Worm (Caenorhabditis elegans): ENCODE measurements around the gene Y55F3AM.5.

Y55F3AM.5 gene

ce11 chrIV:959221-959620, 39.8 kb upstream of the Y55F3AM.5 start, which contains the start of gene plx-1:
Gene plx-1, plus strand, starts transcription at chrIV:959521.
- TF ChIP-seq cnd-1 (tag; optimal IDR thresholded peaks at IDR 0.05), result no peak
- no peak for TF ChIP-seq sptf-1 (tag; optimal IDR thresholded peaks at IDR 0.05)
- TF ChIP-seq unc-120 (tag; optimal IDR thresholded peaks at IDR 0.05; ENCODE audit: poor library complexity, severe bottlenecking), result no peak
- no peak for TF ChIP-seq unc-39 (tag; optimal IDR thresholded peaks at IDR 0.05)
- no peak for TF ChIP-seq unc-62 (GFP tag; optimal IDR thresholded peaks at IDR 0.05)
- TF ChIP-seq lin-13 (tag; optimal IDR thresholded peaks at IDR 0.05), result no peak
- no peak for TF ChIP-seq nhr-12 (tag; optimal IDR thresholded peaks at IDR 0.05)
- no peak for TF ChIP-seq snpc-4 (tag; optimal IDR thresholded peaks at IDR 0.05)
- TF ChIP-seq hlh-1 (tag; optimal IDR thresholded peaks at IDR 0.05), result no peak
- TF ChIP-seq ceh-83 (GFP tag; optimal IDR thresholded peaks at IDR 0.05), result no peak
- TF ChIP-seq ces-1 (GFP tag; optimal IDR thresholded peaks at IDR 0.05), result no peak
- TF ChIP-seq mab-5 (tag; optimal IDR thresholded peaks at IDR 0.05), result no peak
- no peak for TF ChIP-seq flh-1 (GFP tag; optimal IDR thresholded peaks at IDR 0.05)

DNA sequence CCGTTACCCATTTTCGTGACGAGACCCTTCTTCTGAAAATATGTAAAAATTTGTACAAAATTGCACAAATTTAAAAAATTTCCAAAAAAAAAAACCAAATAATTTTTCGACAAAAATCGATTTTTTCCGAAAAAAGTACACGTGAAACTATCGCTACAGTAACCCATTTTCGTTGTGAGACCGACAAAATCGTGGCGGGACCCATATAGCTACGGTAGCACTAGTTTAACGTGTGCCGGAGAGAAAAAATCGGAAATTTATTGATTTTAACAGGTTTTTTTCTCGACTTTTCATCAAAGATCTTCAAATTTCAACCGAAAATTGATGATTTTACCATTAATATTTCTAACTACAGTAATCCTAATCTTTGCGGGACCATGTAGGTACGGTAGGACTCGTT, 38.8 kb upstream of the Y55F3AM.5 start:
- no peak for TF ChIP-seq blmp-1 (tag; optimal IDR thresholded peaks at IDR 0.05)
- TF ChIP-seq tbx-8 (GFP tag; optimal IDR thresholded peaks at IDR 0.05), result no peak
- TF ChIP-seq nhr-28 (tag; optimal IDR thresholded peaks at IDR 0.05), result no peak
- no peak for TF ChIP-seq unc-120 (tag; optimal IDR thresholded peaks at IDR 0.05; ENCODE audit: poor library complexity, severe bottlenecking)
- no peak for TF ChIP-seq flh-1 (GFP tag; optimal IDR thresholded peaks at IDR 0.05)
- no peak for TF ChIP-seq mls-2 (tag; optimal IDR thresholded peaks at IDR 0.05)
- no peak for TF ChIP-seq lsy-2 (tag; optimal IDR thresholded peaks at IDR 0.05)
- no peak for TF ChIP-seq snpc-4 (tag; optimal IDR thresholded peaks at IDR 0.05)
- no peak for TF ChIP-seq nhr-237 (tag; optimal IDR thresholded peaks at IDR 0.05)
- TF ChIP-seq sem-2 (GFP tag; optimal IDR thresholded peaks at IDR 0.05), result no peak

DNA sequence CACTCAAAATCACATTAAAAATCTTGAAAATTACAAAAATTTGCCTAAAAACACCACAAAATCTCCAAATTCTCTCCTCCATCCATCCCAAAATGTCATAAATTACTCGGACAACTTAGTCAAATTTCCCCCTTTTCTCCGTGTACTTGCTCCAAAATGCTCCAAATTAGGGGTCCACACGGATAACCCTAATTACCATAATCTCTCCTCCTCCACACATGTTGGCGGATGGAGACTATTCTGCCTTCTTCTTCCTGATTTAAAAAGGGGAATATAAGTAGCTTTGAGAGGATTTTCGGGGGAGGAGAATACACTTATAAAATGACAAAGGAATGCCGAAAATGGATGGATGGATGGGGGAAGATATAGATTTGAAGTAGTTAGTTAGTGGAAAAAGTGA, 37.2 kb upstream of the Y55F3AM.5 start:
- peak; percentile 87 for TF ChIP-seq ces-1 (GFP tag; optimal IDR thresholded peaks at IDR 0.05)
- TF ChIP-seq nhr-76 (tag; optimal IDR thresholded peaks at IDR 0.05), result no peak

- TF ChIP-seq drap-1 (GFP tag; optimal IDR thresholded peaks at IDR 0.05) (no peak), lin-13 (tag; optimal IDR thresholded peaks at IDR 0.05) (no peak), snpc-4 (tag; optimal IDR thresholded peaks at IDR 0.05) (no peak), M03D4.4 (tag; optimal IDR thresholded peaks at IDR 0.05) (no peak), lin-32 (GFP tag; optimal IDR thresholded peaks at IDR 0.05) (no peak), flh-1 (GFP tag; optimal IDR thresholded peaks at IDR 0.05) (no peak), ztf-11 (tag; optimal IDR thresholded peaks at IDR 0.05) (no peak), ces-1 (GFP tag; optimal IDR thresholded peaks at IDR 0.05) (no peak), mep-1 (tag; optimal IDR thresholded peaks at IDR 0.05) (no peak), pha-4 (tag; optimal IDR thresholded peaks at IDR 0.05) (no peak), nhr-237 (tag; optimal IDR thresholded peaks at IDR 0.05) (no peak), ham-2 (GFP tag; optimal IDR thresholded peaks at IDR 0.05) (no peak), sptf-1 (tag; optimal IDR thresholded peaks at IDR 0.05) (no peak), lsy-2 (tag; optimal IDR thresholded peaks at IDR 0.05) (no peak), mls-2 (tag; optimal IDR thresholded peaks at IDR 0.05) (no peak), bed-3 (GFP tag; optimal IDR thresholded peaks at IDR 0.05) (no peak), ceh-39 (tag; optimal IDR thresholded peaks at IDR 0.05) (no peak), blmp-1 (tag; optimal IDR thresholded peaks at IDR 0.05) (no peak), ceh-43 (GFP tag; optimal IDR thresholded peaks at IDR 0.05) (no peak), unc-62 (GFP tag; optimal IDR thresholded peaks at IDR 0.05) (no peak)
Observed at ce11 chrIV:971122-971521, 27.9 kb upstream of the Y55F3AM.5 start.

DNA sequence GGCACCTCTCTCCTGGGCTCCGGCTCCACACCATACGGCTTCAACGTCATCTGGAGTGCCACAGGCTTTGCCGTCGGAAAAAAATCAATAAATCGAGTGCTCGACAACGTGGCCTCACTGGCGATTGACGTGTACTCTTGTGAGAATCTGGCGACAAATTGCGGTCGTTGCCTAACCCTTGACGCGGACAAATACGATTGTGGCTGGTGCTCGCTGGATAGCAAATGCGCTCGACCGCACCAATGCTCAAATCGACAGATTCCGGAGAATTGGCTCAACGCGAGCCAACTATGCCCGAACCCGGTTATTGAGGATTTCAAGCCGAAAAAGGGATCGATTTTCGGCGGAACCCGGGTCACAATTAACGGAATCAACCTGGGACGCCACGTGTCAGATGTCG, 26.6 kb upstream of the Y55F3AM.5 start:
- no peak for TF ChIP-seq mab-5 (tag; optimal IDR thresholded peaks at IDR 0.05)
- no peak for TF ChIP-seq drap-1 (GFP tag; optimal IDR thresholded peaks at IDR 0.05)
- no peak for TF ChIP-seq nhr-2 (tag; optimal IDR thresholded peaks at IDR 0.05)
- no peak for TF ChIP-seq nhr-76 (tag; optimal IDR thresholded peaks at IDR 0.05)
- no peak for TF ChIP-seq lin-13 (tag; optimal IDR thresholded peaks at IDR 0.05)
- no peak for TF ChIP-seq ces-1 (GFP tag; optimal IDR thresholded peaks at IDR 0.05)
- no peak for TF ChIP-seq cnd-1 (tag; optimal IDR thresholded peaks at IDR 0.05)
